Worm (Caenorhabditis elegans) whole organism, young adult: ENCODE data around the gene F58E1.13.
A peak's percentile ranks its signal among the peaks of the same experiment; 100 is the strongest.

Experiments used
- B0019.2 ChIP-seq: fragments of 200-800 bp; sonication (Bioruptor generic); conservative IDR thresholded peaks from 2 replicates; pipeline ENCODE4 v1.3.6; 2022; ENCODE audit warnings: missing genetic modification reagents, missing genetic modification characterization, missing compliant biosample characterization
- B0261.1 ChIP-seq: sonication (generic microtip); optimal IDR thresholded peaks from 2 replicates; lab custom pipeline; 2016; ENCODE audit warnings: mild to moderate bottlenecking, missing genetic modification characterization, moderate library complexity, missing compliant biosample characterization
- C06A6.2 ChIP-seq: fragments of 200-800 bp; sonication (Bioruptor generic); conservative IDR thresholded peaks from 2 replicates; pipeline ENCODE4 v1.3.6; 2022; ENCODE audit warnings: missing genetic modification characterization, missing compliant biosample characterization
- D2030.7 ChIP-seq: fragments of 200-800 bp; sonication (Bioruptor generic); IDR thresholded peaks from 2 replicates; pipeline ENCODE4 v1.3.6; 2022; ENCODE audit warnings: missing genetic modification reagents, missing genetic modification characterization, missing compliant biosample characterization
- F37B4.10 ChIP-seq: fragments of 200-800 bp; sonication (Bioruptor generic); IDR thresholded peaks from 2 replicates; pipeline ENCODE4 v1.3.6; 2022; ENCODE audit warnings: missing genetic modification characterization, missing compliant biosample characterization
- F39B2.1 ChIP-seq: fragments of 200-800 bp; sonication (Bioruptor generic); IDR thresholded peaks from 2 replicates; pipeline ENCODE4 v1.3.6; 2022; ENCODE audit warnings: missing genetic modification reagents, missing genetic modification characterization, missing compliant biosample characterization
- F49E8.2 ChIP-seq: sonication (generic microtip); optimal IDR thresholded peaks from 3 replicates; lab custom pipeline; 2017; ENCODE audit warnings: missing genetic modification characterization, mild to moderate bottlenecking, missing compliant biosample characterization, antibody characterized with exemption, moderate library complexity; ENCODE audit not compliant: insufficient read depth
- F52B5.7 ChIP-seq: sonication (generic microtip); optimal IDR thresholded peaks from 2 replicates; lab custom pipeline; 2016; ENCODE audit warnings: mild to moderate bottlenecking, missing genetic modification characterization, missing compliant biosample characterization
- F57C9.4 ChIP-seq: sonication (generic microtip); optimal IDR thresholded peaks from 2 replicates; lab custom pipeline; 2017; ENCODE audit warnings: mild to moderate bottlenecking, missing genetic modification characterization, missing compliant biosample characterization
- Y67H2A.10 ChIP-seq: fragments of 200-800 bp; sonication (Bioruptor generic); conservative IDR thresholded peaks from 2 replicates; pipeline ENCODE4 v1.3.6; 2022; ENCODE audit warnings: missing genetic modification reagents, missing genetic modification characterization, missing compliant biosample characterization
- ZK185.1 ChIP-seq: sonication (generic microtip); optimal IDR thresholded peaks from 2 replicates; lab custom pipeline; 2016; ENCODE audit warnings: mild to moderate bottlenecking, missing genetic modification characterization, missing compliant biosample characterization; ENCODE audit not compliant: poor library complexity, severe bottlenecking
- akir-1 ChIP-seq: fragments of 200-800 bp; sonication (Bioruptor generic); optimal IDR thresholded peaks from 2 replicates; lab custom pipeline; 2018; ENCODE audit warnings: mild to moderate bottlenecking, missing genetic modification characterization, moderate library complexity, missing compliant biosample characterization
- aptf-2 ChIP-seq: fragments of 200-800 bp; sonication (Bioruptor generic); conservative IDR thresholded peaks from 2 replicates; pipeline ENCODE4 v1.3.6; 2022; ENCODE audit warnings: missing genetic modification reagents, missing genetic modification characterization, missing compliant biosample characterization
- atf-7 ChIP-seq: sonication (generic microtip); optimal IDR thresholded peaks from 2 replicates; lab custom pipeline; 2017; ENCODE audit warnings: mild to moderate bottlenecking, missing genetic modification characterization, missing compliant biosample characterization
- cebp-2 ChIP-seq: fragments of 200-800 bp; sonication (Bioruptor generic); IDR thresholded peaks from 2 replicates; pipeline ENCODE4 v1.3.6; 2022; ENCODE audit warnings: missing genetic modification characterization, missing compliant biosample characterization
- ceh-27 ChIP-seq: fragments of 200-800 bp; sonication (Bioruptor generic); optimal IDR thresholded peaks from 2 replicates; lab custom pipeline; 2018; ENCODE audit warnings: mild to moderate bottlenecking, missing genetic modification characterization, moderate library complexity, missing compliant biosample characterization
- die-1 ChIP-seq: sonication (generic microtip); optimal IDR thresholded peaks from 2 replicates; lab custom pipeline; 2016; ENCODE audit warnings: missing genotype, mild to moderate bottlenecking, missing genetic modification characterization, missing compliant biosample characterization
- dox-1 ChIP-seq: fragments of 200-800 bp; sonication (Bioruptor generic); IDR thresholded peaks from 2 replicates; pipeline ENCODE4 v1.3.6; 2022; ENCODE audit warnings: missing genetic modification reagents, missing genetic modification characterization, missing compliant biosample characterization
- dpff-1 ChIP-seq: sonication (generic microtip); optimal IDR thresholded peaks from 2 replicates; lab custom pipeline; 2017; ENCODE audit warnings: mild to moderate bottlenecking, missing genetic modification characterization, missing compliant biosample characterization
- egrh-3 ChIP-seq: fragments of 200-800 bp; sonication (Bioruptor generic); IDR thresholded peaks from 2 replicates; pipeline ENCODE4 v1.3.6; 2022; ENCODE audit warnings: missing genetic modification reagents, missing genetic modification characterization, missing compliant biosample characterization
- ekl-4 ChIP-seq: fragments of 200-800 bp; sonication (Bioruptor generic); IDR thresholded peaks from 2 replicates; pipeline ENCODE4 v1.3.6; 2022; ENCODE audit warnings: missing genetic modification reagents, missing genetic modification characterization, missing compliant biosample characterization
- gei-17 ChIP-seq: fragments of 200-800 bp; sonication (Bioruptor generic); optimal IDR thresholded peaks from 2 replicates; lab custom pipeline; 2018; ENCODE audit warnings: mild to moderate bottlenecking, missing genetic modification characterization, missing compliant biosample characterization
- him-1 ChIP-seq: sonication (generic microtip); optimal IDR thresholded peaks from 2 replicates; lab custom pipeline; 2016; ENCODE audit warnings: missing genotype, missing genetic modification reagents, missing genetic modification characterization, missing compliant biosample characterization
- hsf-1 ChIP-seq: fragments of 200-800 bp; sonication (Bioruptor generic); IDR thresholded peaks from 2 replicates; pipeline ENCODE4 v1.3.6; 2022; ENCODE audit warnings: missing genetic modification reagents, missing genetic modification characterization, missing compliant biosample characterization
- lag-1 ChIP-seq: fragments of 200-800 bp; sonication (Bioruptor generic); IDR thresholded peaks from 2 replicates; pipeline ENCODE4 v1.3.6; 2022; ENCODE audit warnings: missing genetic modification reagents, missing genetic modification characterization, missing compliant biosample characterization
- let-607 ChIP-seq, 2 experiments: fragments of 200-800 bp in 1 of 2; sonication (Bioruptor generic) in 1 of 2; sonication (generic microtip) in 1 of 2; optimal IDR thresholded peaks; 2 replicates each; lab custom pipeline; 2016 to 2018; ENCODE audit warnings: mild to moderate bottlenecking in 2 of 2, missing compliant biosample characterization in 2 of 2, missing genetic modification characterization in 2 of 2, moderate library complexity in 2 of 2, missing genotype in 1 of 2
- lin-35 ChIP-seq, 3 experiments: fragments of 150-350 bp in 2 of 3; sonication (generic microtip) in 1 of 3; optimal IDR thresholded peaks; 2 replicates each; lab custom pipeline; 2014 to 2018; ENCODE audit warnings: missing biosample characterization in 3 of 3, missing genetic modification characterization in 3 of 3, missing genetic modification reagents in 3 of 3
- lsy-27 ChIP-seq: sonication (generic microtip); optimal IDR thresholded peaks from 2 replicates; lab custom pipeline; 2017; ENCODE audit warnings: missing genetic modification characterization, mild to moderate bottlenecking, missing compliant biosample characterization, antibody characterized with exemption, missing genotype, borderline replicate concordance; ENCODE audit not compliant: insufficient read depth
- madf-6 ChIP-seq: fragments of 200-800 bp; sonication (Bioruptor generic); IDR thresholded peaks from 2 replicates; pipeline ENCODE4 v1.3.6; 2022; ENCODE audit warnings: missing genetic modification reagents, missing genetic modification characterization, missing compliant biosample characterization
- mes-4 ChIP-seq: sonication (generic microtip); optimal IDR thresholded peaks from 2 replicates; lab custom pipeline; 2016; ENCODE audit warnings: missing genotype, missing genetic modification characterization, missing compliant biosample characterization
- nhr-80 ChIP-seq: sonication (generic microtip); optimal IDR thresholded peaks from 2 replicates; lab custom pipeline; 2016; ENCODE audit warnings: missing genetic modification characterization, missing compliant biosample characterization
- pha-4 ChIP-seq: fragments of 150-350 bp; sonication (generic microtip); optimal IDR thresholded peaks from 2 replicates; lab custom pipeline; 2014; ENCODE audit warnings: missing biosample characterization, missing genetic modification reagents, missing genetic modification characterization
- sdz-38 ChIP-seq: sonication (generic microtip); optimal IDR thresholded peaks from 2 replicates; lab custom pipeline; 2016; ENCODE audit warnings: missing genotype, missing genetic modification characterization, missing compliant biosample characterization
- sptf-2 ChIP-seq: fragments of 200-800 bp; sonication (Bioruptor generic); optimal IDR thresholded peaks from 2 replicates; lab custom pipeline; 2018; ENCODE audit warnings: mild to moderate bottlenecking, missing genetic modification characterization, missing compliant biosample characterization
- tbx-9 ChIP-seq: sonication (generic microtip); optimal IDR thresholded peaks from 2 replicates; lab custom pipeline; 2016; ENCODE audit warnings: borderline replicate concordance, missing genetic modification characterization, inconsistent platforms, missing compliant biosample characterization
- xnd-1 ChIP-seq: sonication (generic microtip); optimal IDR thresholded peaks from 2 replicates; lab custom pipeline; 2016; ENCODE audit warnings: missing genotype, missing genetic modification reagents, missing genetic modification characterization, missing compliant biosample characterization
- zfh-2 ChIP-seq: fragments of 200-800 bp; sonication (Bioruptor generic); conservative IDR thresholded peaks from 2 replicates; pipeline ENCODE4 v1.3.6; 2022; ENCODE audit warnings: missing genetic modification reagents, missing genetic modification characterization, missing compliant biosample characterization
- ztf-25 ChIP-seq: fragments of 200-800 bp; sonication (Bioruptor generic); IDR thresholded peaks from 2 replicates; pipeline ENCODE4 v1.3.6; 2022; ENCODE audit warnings: missing genetic modification reagents, missing genetic modification characterization, missing compliant biosample characterization
- ztf-26 ChIP-seq: sonication (generic microtip); optimal IDR thresholded peaks from 2 replicates; lab custom pipeline; 2017; ENCODE audit warnings: missing genetic modification characterization, missing compliant biosample characterization
- ztf-6 ChIP-seq: fragments of 200-800 bp; sonication (Bioruptor generic); IDR thresholded peaks from 2 replicates; pipeline ENCODE4 v1.3.6; 2022; ENCODE audit warnings: missing genetic modification reagents, missing genetic modification characterization, missing compliant biosample characterization

F58E1.13 gene

DNA sequence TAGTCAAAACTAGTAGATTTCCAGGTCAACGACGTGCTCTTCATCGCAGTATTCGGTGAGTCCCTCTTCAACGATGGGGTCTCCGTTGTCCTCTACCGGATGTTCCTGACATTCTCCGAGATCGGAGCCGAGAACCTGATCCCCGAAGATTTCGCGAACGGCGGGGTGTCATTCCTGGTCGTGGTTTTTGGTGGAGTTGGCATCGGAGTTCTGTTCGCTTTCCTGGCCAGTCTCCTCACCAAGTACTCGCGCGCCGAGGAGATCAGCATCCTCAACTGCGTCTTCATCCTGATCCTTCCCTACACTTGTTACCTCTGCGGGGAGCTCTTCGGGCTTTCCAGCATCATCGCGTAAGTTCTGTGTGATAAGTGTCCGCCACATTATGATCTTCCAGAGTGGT, 23.0 kb downstream of the F58E1.13 start:
- TF ChIP-seq zfh-2 (peak; percentile 29; the same call in 1 of the 2 replicates), dox-1 (GFP tag; lab: Robert Waterston, UW) (no peak)

DNA sequence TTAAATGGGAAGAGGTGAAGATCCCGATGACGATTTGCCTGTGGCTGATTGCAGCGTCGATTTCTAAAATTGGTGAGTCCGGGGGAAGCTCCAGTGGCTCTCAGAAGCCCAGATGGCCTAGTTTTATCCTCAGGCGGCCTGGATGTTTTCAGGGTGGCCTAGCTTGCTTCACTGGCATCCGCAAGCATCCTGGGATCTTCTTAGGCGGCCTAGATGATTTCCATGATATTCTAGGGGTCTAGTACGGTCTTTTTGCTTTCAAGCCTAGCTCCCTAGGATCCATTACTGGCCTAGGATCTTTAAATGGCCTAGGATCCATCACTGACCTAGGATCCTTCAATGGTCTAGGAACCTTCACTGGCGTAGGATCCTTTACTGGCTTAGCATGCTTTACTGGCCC, 24.7 kb downstream of the F58E1.13 start:
- TF ChIP-seq lsy-27 (no peak), zfh-2 (0 out of 2 replicates have a peak, but pooled peaks have one; percentile 33)

DNA sequence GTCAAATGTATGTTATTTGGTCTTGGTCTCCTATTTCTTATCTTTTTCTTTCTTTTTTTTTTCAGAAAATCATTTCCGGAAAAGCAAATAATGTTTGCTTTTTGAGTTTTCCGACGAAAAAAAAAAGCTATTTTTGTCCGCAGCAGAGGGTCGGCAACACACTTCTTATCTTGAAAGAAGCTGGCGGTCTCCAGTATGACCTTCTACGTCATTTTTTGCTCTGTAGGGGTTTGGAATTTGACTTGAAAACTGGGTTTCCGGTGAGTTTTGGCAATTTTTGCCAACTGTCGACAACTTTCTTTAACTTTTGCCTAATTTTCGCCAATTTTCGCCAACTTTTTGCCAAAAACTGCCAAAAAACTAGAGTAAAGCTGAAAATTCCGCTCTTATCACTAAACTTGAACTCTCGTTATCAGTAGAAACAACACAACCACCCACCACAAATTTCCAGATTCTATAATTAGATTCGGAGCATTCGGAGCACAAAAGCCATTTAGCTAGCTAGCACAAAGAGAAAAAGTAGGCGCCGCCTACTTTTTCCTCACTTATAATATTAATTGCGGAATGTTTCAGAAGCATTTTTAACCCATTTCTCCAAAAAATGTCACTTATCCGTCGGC, 25.3 kb downstream of the F58E1.13 start, which contains the start of gene nhx-6:
nhx-6 (plus strand) TSS at position 570 of the 620 bp plus-strand sequence.
- TF ChIP-seq nhr-80 (peak; percentile 47), dox-1 (GFP tag; lab: Robert Waterston, UW) (0 out of 2 replicates have a peak, but pooled peaks have one; percentile 17), zfh-2 (no peak)
- TF ChIP-seq, all 124 proteins: peak for 2

DNA sequence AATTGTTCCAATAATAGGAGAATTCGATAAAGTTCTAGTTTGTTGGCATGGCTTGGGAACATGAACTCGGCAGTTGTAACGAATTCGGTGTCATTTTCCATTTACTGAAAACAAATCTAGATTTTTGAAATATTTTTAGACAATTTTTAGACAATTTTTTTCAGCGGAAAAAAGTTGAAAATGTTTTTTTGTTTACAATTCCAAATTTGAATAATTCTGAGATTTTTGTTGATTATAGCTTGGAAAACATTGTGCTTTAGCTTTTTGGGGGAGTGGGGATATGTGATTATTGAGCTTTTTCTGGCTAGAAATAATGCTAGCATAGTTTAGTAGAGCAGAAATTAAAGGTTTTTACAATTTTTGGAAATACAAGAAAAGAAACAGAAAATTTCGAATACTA, 26.8 kb downstream of the F58E1.13 start, which contains the start of gene srw-97:
srw-97 (minus strand) TSS at position 101 of the 400 bp plus-strand sequence.
- TF ChIP-seq cebp-2 (GFP tag; lab: Robert Waterston, UW) (no peak), sdz-38 (tag; lab: Kevin White, UChicago) (no peak), die-1 (tag; lab: Kevin White, UChicago) (no peak), gei-17 (GFP tag; lab: Kevin White, UChicago) (no peak), him-1 (no peak), F57C9.4 (tag; lab: Kevin White, UChicago) (no peak), dpff-1 (tag; lab: Kevin White, UChicago) (no peak), ceh-27 (GFP tag; lab: Kevin White, UChicago) (no peak), tbx-9 (tag; lab: Kevin White, UChicago) (no peak), aptf-2 (no peak), Y67H2A.10 (GFP tag; lab: Robert Waterston, UW) (no peak), F39B2.1 (GFP tag; lab: Robert Waterston, UW) (no peak)

DNA sequence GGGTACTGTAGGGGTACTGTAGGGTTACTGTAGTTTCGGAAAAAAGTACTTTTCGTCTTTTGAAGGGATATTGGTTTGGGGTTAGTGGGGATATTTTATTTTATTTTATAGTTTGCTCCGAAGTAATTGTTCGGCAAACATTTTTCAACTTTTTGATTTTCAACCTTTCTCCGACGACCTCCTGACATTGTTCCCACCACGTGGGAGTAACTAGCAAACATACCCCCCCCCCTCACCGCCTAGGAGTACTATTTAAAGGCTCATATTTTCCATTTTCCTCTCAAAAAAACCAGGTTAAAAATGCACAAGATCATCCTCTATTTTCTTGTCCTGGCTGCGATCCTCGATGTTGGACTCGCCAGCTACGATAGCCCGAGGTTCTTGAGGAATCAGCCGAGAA, 29.6 kb downstream of the F58E1.13 start, which contains the start of gene srlf-29:
srlf-29 (plus strand) TSS at position 301 of the 400 bp plus-strand sequence.
- TF ChIP-seq ekl-4 (GFP tag; lab: Robert Waterston, UW) (no peak), B0019.2 (no peak), hsf-1 (GFP tag; lab: Robert Waterston, UW) (no peak), nhr-80 (no peak), F49E8.2 (no peak), xnd-1 (no peak), ZK185.1 (tag; lab: Kevin White, UChicago) (no peak), egrh-3 (no peak), ztf-25 (GFP tag; lab: Robert Waterston, UW) (no peak), B0261.1 (tag; lab: Kevin White, UChicago) (no peak), ztf-6 (GFP tag; lab: Robert Waterston, UW) (no peak), dpff-1 (tag; lab: Kevin White, UChicago) (no peak), aptf-2 (no peak), lin-35 (GFP tag; optimal IDR thresholded peaks at IDR 0.05; lab: Kevin White, UChicago) (no peak), pha-4 (tag; lab: Kevin White, UChicago) (no peak), Y67H2A.10 (GFP tag; lab: Robert Waterston, UW) (no peak)

DNA sequence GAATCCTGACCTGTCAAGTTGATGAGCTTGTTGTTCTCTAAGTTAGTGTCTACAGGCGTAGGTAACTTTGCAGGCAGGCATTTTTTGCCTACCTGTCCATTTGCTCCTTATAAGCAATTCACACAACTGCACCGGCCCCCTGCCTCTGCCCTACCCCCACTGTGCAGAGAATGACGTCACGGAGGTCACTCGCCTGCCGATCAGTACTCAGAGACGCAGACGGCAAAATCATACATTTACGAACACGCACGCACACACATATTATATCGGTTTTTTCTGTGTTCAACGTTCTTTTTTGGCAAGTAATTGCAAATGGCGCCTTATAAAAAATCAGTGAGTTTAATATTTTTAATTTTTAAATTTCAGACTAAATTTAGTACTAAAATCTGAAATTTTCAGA, 32.2 kb downstream of the F58E1.13 start, which contains the start of gene duxl-1:
duxl-1 (plus strand) TSS at position 184 of the 400 bp plus-strand sequence.
- TF ChIP-seq lag-1 (GFP tag; lab: Robert Waterston, UW) (no peak), F52B5.7 (no peak), F37B4.10 (GFP tag; lab: Robert Waterston, UW) (no peak), ztf-26 (tag; lab: Kevin White, UChicago) (no peak), madf-6 (GFP tag; lab: Robert Waterston, UW) (no peak), C06A6.2 (GFP tag; lab: Robert Waterston, UW) (no peak), sptf-2 (no peak), D2030.7 (GFP tag; lab: Robert Waterston, UW) (no peak), let-607 (tag; optimal IDR thresholded peaks at IDR 0.05; lab: Kevin White, UChicago) (peak in 1 of 2 experiments; percentile 3), atf-7 (peak; percentile 90), mes-4 (tag; lab: Kevin White, UChicago) (no peak), akir-1 (no peak)
